Worm (Caenorhabditis elegans): ENCODE measurements around the gene wapl-1.

wapl-1 gene

DNA sequence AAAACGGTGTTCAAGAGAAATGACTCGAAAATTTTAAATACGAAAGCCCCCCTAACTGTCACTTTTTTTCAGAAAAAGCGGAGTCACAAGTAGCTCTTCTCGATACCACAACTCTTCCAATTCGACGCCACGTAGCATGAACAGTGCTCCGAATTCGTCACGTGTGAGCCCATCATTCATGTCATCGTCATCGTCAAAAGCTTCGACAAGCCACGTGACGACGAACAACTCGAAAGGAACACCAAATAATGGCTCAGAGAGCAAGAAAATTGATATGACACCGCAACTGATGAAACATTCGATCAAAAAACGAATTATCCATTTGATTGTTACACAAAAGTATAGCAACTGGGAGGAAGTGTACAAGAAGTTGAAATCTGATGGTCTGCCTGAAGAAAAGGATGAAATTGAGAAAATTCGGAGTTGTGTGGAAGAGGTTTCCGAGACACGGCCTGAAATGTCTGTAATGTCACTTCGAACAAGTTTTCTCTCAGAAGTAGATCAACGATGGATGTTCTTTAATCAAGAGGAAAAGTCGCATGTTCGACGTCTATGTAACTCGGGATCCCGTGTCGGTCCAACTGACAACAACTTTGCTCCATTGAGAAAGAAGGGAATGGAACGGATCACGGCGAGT, 34.1 kb downstream of the wapl-1 start:
- TF ChIP-seq jun-1 (tag; optimal IDR thresholded peaks at IDR 0.05) (no peak), pqm-1 (tag; optimal IDR thresholded peaks at IDR 0.05) (no peak), ama-1 (optimal IDR thresholded peaks at IDR 0.05) (no peak)

- TF ChIP-seq elt-2 (tag; optimal IDR thresholded peaks at IDR 0.05) (no peak), R02D3.7 (tag; optimal IDR thresholded peaks at IDR 0.05) (no peak), sea-2 (GFP tag; optimal IDR thresholded peaks at IDR 0.05) (no peak), pha-4 (tag; optimal IDR thresholded peaks at IDR 0.05) (no peak), nhr-43 (tag; optimal IDR thresholded peaks at IDR 0.05; ENCODE audit: poor library complexity, severe bottlenecking) (no peak), hmg-11 (tag; optimal IDR thresholded peaks at IDR 0.05) (no peak), daf-12 (tag; optimal IDR thresholded peaks at IDR 0.05) (no peak), skn-1 (tag; optimal IDR thresholded peaks at IDR 0.05) (no peak), mml-1 (tag; optimal IDR thresholded peaks at IDR 0.05) (no peak), egl-5 (tag; optimal IDR thresholded peaks at IDR 0.05) (no peak), nhr-237 (tag; optimal IDR thresholded peaks at IDR 0.05) (no peak), fkh-2 (tag; optimal IDR thresholded peaks at IDR 0.05) (no peak)
These were observed 35.0 kb downstream of the wapl-1 start for ce11 chrIV:4410526-4410925.

ce11 chrIV:4408714-4409113, 36.8 kb downstream of the wapl-1 start:
- TF ChIP-seq elt-2 (tag; optimal IDR thresholded peaks at IDR 0.05) (no peak), fos-1 (tag; optimal IDR thresholded peaks at IDR 0.05) (no peak), ama-1 (optimal IDR thresholded peaks at IDR 0.05) (peak; percentile 15), nhr-11 (tag; optimal IDR thresholded peaks at IDR 0.05) (no peak), mdl-1 (tag; optimal IDR thresholded peaks at IDR 0.05) (no peak)

- TF ChIP-seq fkh-2 (tag; optimal IDR thresholded peaks at IDR 0.05) (no peak), tbx-2 (tag; optimal IDR thresholded peaks at IDR 0.05) (no peak), pha-4 (tag; optimal IDR thresholded peaks at IDR 0.05) (peak; percentile 94), pqm-1 (tag; optimal IDR thresholded peaks at IDR 0.05) (peak; percentile 88), ama-1 (optimal IDR thresholded peaks at IDR 0.05) (peak; percentile 37), nhr-12 (tag; optimal IDR thresholded peaks at IDR 0.05) (no peak), nfya-1 (tag; optimal IDR thresholded peaks at IDR 0.05; ENCODE audit: insufficient read depth) (peak; percentile 60), eor-1 (tag; optimal IDR thresholded peaks at IDR 0.05) (no peak), nhr-11 (tag; optimal IDR thresholded peaks at IDR 0.05) (no peak), fkh-10 (GFP tag; optimal IDR thresholded peaks at IDR 0.05) (no peak), elt-3 (tag; optimal IDR thresholded peaks at IDR 0.05) (no peak), elt-2 (tag; optimal IDR thresholded peaks at IDR 0.05) (peak; percentile 80), jun-1 (tag; optimal IDR thresholded peaks at IDR 0.05) (peak; percentile 47), sea-2 (GFP tag; optimal IDR thresholded peaks at IDR 0.05) (no peak), ceh-28 (tag; optimal IDR thresholded peaks at IDR 0.05) (peak; percentile 19), ZK546.5 (tag; optimal IDR thresholded peaks at IDR 0.05) (no peak), mdl-1 (tag; optimal IDR thresholded peaks at IDR 0.05) (no peak)
These were observed 38.5 kb downstream of the wapl-1 start for ce11 chrIV:4407055-4407461.

DNA sequence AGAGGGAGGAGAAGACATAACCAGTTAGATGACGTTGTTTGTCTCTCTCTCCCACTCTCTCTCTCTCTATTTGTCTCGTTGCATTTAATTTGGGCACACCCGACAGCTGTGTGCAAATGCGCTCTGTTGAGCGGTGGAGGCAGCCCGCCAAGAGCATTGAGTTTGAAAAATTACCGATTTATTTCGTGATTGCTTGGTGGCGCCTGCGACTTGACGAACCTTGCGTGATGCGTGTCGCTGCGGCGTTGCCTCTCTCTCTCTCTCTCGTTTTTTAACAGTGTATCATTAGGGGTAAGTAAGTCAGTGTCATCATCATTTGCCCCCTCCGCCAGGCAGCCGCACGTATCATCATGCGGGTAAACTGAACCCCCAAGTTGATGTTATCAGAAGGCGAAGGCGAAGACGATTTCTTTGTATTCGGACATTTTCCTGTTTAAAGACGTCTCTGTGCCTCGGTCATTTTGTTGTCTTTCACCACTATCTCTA, 39.4 kb downstream of the wapl-1 start:
- TF ChIP-seq sea-2 (GFP tag; optimal IDR thresholded peaks at IDR 0.05): no peak
- TF ChIP-seq egl-27 (tag; optimal IDR thresholded peaks at IDR 0.05): peak; percentile 40
- peak; percentile 78 for TF ChIP-seq snpc-4 (tag; optimal IDR thresholded peaks at IDR 0.05)
- no peak for TF ChIP-seq elt-1 (tag; optimal IDR thresholded peaks at IDR 0.05)
- TF ChIP-seq mml-1 (tag; optimal IDR thresholded peaks at IDR 0.05): no peak
- no peak for TF ChIP-seq nhr-12 (tag; optimal IDR thresholded peaks at IDR 0.05)
- TF ChIP-seq nhr-67 (tag; optimal IDR thresholded peaks at IDR 0.05): no peak
- TF ChIP-seq nhr-11 (tag; optimal IDR thresholded peaks at IDR 0.05): peak; percentile 47
- no peak for TF ChIP-seq nhr-237 (tag; optimal IDR thresholded peaks at IDR 0.05)
- peak; percentile 24 for TF ChIP-seq nhr-23 (tag; optimal IDR thresholded peaks at IDR 0.05)
- TF ChIP-seq lin-15B (tag; optimal IDR thresholded peaks at IDR 0.05): peak; percentile 75
- peak; percentile 8 for TF ChIP-seq hmg-11 (tag; optimal IDR thresholded peaks at IDR 0.05)
- no peak for TF ChIP-seq ZK546.5 (tag; optimal IDR thresholded peaks at IDR 0.05)
- TF ChIP-seq mdl-1 (tag; optimal IDR thresholded peaks at IDR 0.05): no peak
- no peak for TF ChIP-seq elt-3 (tag; optimal IDR thresholded peaks at IDR 0.05)
- TF ChIP-seq skn-1 (tag; optimal IDR thresholded peaks at IDR 0.05): peak; percentile 16
- TF ChIP-seq lsy-12 (tag; optimal IDR thresholded peaks at IDR 0.05): no peak
- no peak for TF ChIP-seq nhr-77 (tag; optimal IDR thresholded peaks at IDR 0.05)
- peak; percentile 38 for TF ChIP-seq egl-5 (tag; optimal IDR thresholded peaks at IDR 0.05)
- no peak for TF ChIP-seq ztf-4 (tag; optimal IDR thresholded peaks at IDR 0.05)
- no peak for TF ChIP-seq eor-1 (tag; optimal IDR thresholded peaks at IDR 0.05)
- TF ChIP-seq unc-62 (GFP tag; optimal IDR thresholded peaks at IDR 0.05): peak; percentile 30
- TF ChIP-seq tbx-2 (tag; optimal IDR thresholded peaks at IDR 0.05): no peak
- TF ChIP-seq pha-4 (tag; optimal IDR thresholded peaks at IDR 0.05): peak; percentile 76
- TF ChIP-seq unc-39 (tag; optimal IDR thresholded peaks at IDR 0.05): no peak
- no peak for TF ChIP-seq daf-12 (tag; optimal IDR thresholded peaks at IDR 0.05)
- TF ChIP-seq ceh-16 (tag; optimal IDR thresholded peaks at IDR 0.05): no peak
- TF ChIP-seq ama-1 (optimal IDR thresholded peaks at IDR 0.05): peak; percentile 36
- peak; percentile 34 for TF ChIP-seq nhr-25 (tag; optimal IDR thresholded peaks at IDR 0.05)
- no peak for TF ChIP-seq fkh-10 (GFP tag; optimal IDR thresholded peaks at IDR 0.05)
- no peak for TF ChIP-seq fos-1 (tag; optimal IDR thresholded peaks at IDR 0.05)
- TF ChIP-seq elt-2 (tag; optimal IDR thresholded peaks at IDR 0.05): peak; percentile 78
- TF ChIP-seq ceh-82 (tag; optimal IDR thresholded peaks at IDR 0.05): no peak
- TF ChIP-seq fkh-2 (tag; optimal IDR thresholded peaks at IDR 0.05): no peak

Measured in whole organism, L3 larva.